Fruit fly (Drosophila melanogaster) whole organism, embryonic: ENCODE measurements around the gene Mvl.

ENCODE experiments used
- Atf6 ChIP-seq: fragments of 200-800 bp; sonication (Bioruptor generic); IDR thresholded peaks from 2 replicates; pipeline ENCODE4 v1.3.6; 2022; ENCODE audit warnings: missing biosample characterization, missing genetic modification characterization
- Blimp-1 ChIP-seq: fragments of 200-800 bp; sonication (Bioruptor generic); optimal IDR thresholded peaks from 3 replicates; lab custom pipeline; 2018; ENCODE audit warnings: missing biosample characterization, missing genetic modification characterization, mild to moderate bottlenecking, moderate library complexity, missing genetic modification reagents
- CG10147 ChIP-seq: fragments of 200-800 bp; sonication (Bioruptor generic); optimal IDR thresholded peaks from 2 replicates; lab custom pipeline; 2019; ENCODE audit warnings: missing biosample characterization, mild to moderate bottlenecking, missing genetic modification characterization, moderate library complexity
- CG14014 ChIP-seq: fragments of 200-800 bp; sonication (Bioruptor generic); IDR thresholded peaks from 2 replicates; pipeline ENCODE4 v1.3.6; 2022; ENCODE audit warnings: missing biosample characterization, missing genetic modification characterization
- CG15011 ChIP-seq: fragments of 200-800 bp; sonication (Bioruptor generic); optimal IDR thresholded peaks from 3 replicates; lab custom pipeline; 2018; ENCODE audit warnings: missing biosample characterization, mild to moderate bottlenecking, missing genetic modification characterization
- CG15073 ChIP-seq: fragments of 200-800 bp; sonication (Bioruptor generic); optimal IDR thresholded peaks from 2 replicates; lab custom pipeline; 2016; ENCODE audit warnings: missing biosample characterization, missing genetic modification characterization
- CG16813 ChIP-seq: fragments of 200-800 bp; sonication (Bioruptor generic); IDR thresholded peaks from 3 replicates; pipeline ENCODE4 v1.3.6; 2022; ENCODE audit warnings: missing biosample characterization, missing genetic modification characterization; ENCODE audit not compliant: partially characterized antibody
- CG18764 ChIP-seq: fragments of 200-800 bp; sonication (Bioruptor generic); optimal IDR thresholded peaks from 3 replicates; lab custom pipeline; 2016; ENCODE audit warnings: missing biosample characterization, missing genetic modification characterization
- Hr39 ChIP-seq: fragments of >200 bp; optimal IDR thresholded peaks from 2 replicates; lab custom pipeline; 2017
- h ChIP-seq: fragments of >200 bp; optimal IDR thresholded peaks from 2 replicates; lab custom pipeline; 2017
- kay ChIP-seq: fragments of 200-800 bp; sonication (Bioruptor generic); optimal IDR thresholded peaks from 2 replicates; lab custom pipeline; 2016; ENCODE audit warnings: missing biosample characterization, missing genetic modification characterization
- nerfin-2 ChIP-seq: fragments of 200-800 bp; sonication (Bioruptor generic); IDR thresholded peaks from 2 replicates; pipeline ENCODE4 v1.3.6; 2022; ENCODE audit warnings: missing biosample characterization, missing genetic modification characterization; ENCODE audit not compliant: partially characterized antibody
- sc ChIP-seq, 3 experiments: fragments of >200 bp in 2 of 3; fragments of 200-800 bp in 1 of 3; sonication (Bioruptor generic) in 1 of 3; optimal IDR thresholded peaks; 2 replicates in 2 of 3; 3 replicates in 1 of 3; lab custom pipeline; 2017; ENCODE audit warnings: mild to moderate bottlenecking in 1 of 3, missing biosample characterization in 1 of 3, missing genetic modification characterization in 1 of 3, missing genetic modification reagents in 1 of 3
- ttk ChIP-seq: fragments of 200-800 bp; sonication (Bioruptor generic); IDR thresholded peaks from 2 replicates; pipeline ENCODE4 v2.1.2; 2022; ENCODE audit warnings: missing biosample characterization, missing genetic modification characterization

dm6 chr3R:21084979-21085378, 24.4 kb upstream of the Mvl start:
- TF ChIP-seq CG15073 (GFP tag; lab: Kevin White, UChicago) (no peak), Blimp-1 (no peak), nerfin-2 (no peak), CG14014 (GFP tag; lab: Robert Waterston, UW) (no peak), ttk (GFP tag; lab: Robert Waterston, UW) (no peak), kay (GFP tag; lab: Kevin White, UChicago) (no peak), h (lab: Kevin White, UChicago) (no peak), CG18764 (GFP tag; lab: Kevin White, UChicago) (no peak), Atf6 (GFP tag; lab: Robert Waterston, UW) (no peak), CG16813 (GFP tag; lab: Robert Waterston, UW) (no peak), sc (optimal IDR thresholded peaks at IDR 0.05; lab: Kevin White, UChicago) (no peak), sc (GFP tag; optimal IDR thresholded peaks at IDR 0.05; lab: Kevin White, UChicago) (no peak), CG10147 (no peak), Hr39 (lab: Kevin White, UChicago) (no peak), CG15011 (no peak)
